Fruit fly (Drosophila melanogaster) whole organism, prepupa: ENCODE data around the gene SkpD.

ENCODE experiments used
- Blimp-1 ChIP-seq: fragments of 200-800 bp; sonication (Bioruptor generic); optimal IDR thresholded peaks from 3 replicates; lab custom pipeline; 2017; ENCODE audit warnings: missing biosample characterization, missing genetic modification characterization, mild to moderate bottlenecking, moderate library complexity, missing genetic modification reagents
- CG11902 ChIP-seq: fragments of 200-800 bp; sonication (Bioruptor generic); optimal IDR thresholded peaks from 3 replicates; lab custom pipeline; 2016; ENCODE audit warnings: missing biosample characterization, missing genetic modification characterization
- CG32006 ChIP-seq: fragments of 200-800 bp; sonication (Bioruptor generic); optimal IDR thresholded peaks from 3 replicates; lab custom pipeline; 2017; ENCODE audit warnings: missing biosample characterization, mild to moderate bottlenecking, missing genetic modification characterization
- CG34406 ChIP-seq: fragments of 200-800 bp; sonication (Bioruptor generic); optimal IDR thresholded peaks from 3 replicates; lab custom pipeline; 2016; ENCODE audit warnings: missing biosample characterization, missing genetic modification characterization
- CG7368 ChIP-seq: fragments of 200-800 bp; sonication (Bioruptor generic); optimal IDR thresholded peaks from 3 replicates; lab custom pipeline; 2016; ENCODE audit warnings: missing biosample characterization, missing genetic modification characterization
- CG8119 ChIP-seq: fragments of 200-800 bp; sonication (Bioruptor generic); IDR thresholded peaks from 3 replicates; pipeline ENCODE4 v1.3.6; 2022; ENCODE audit warnings: missing biosample characterization, missing genetic modification characterization
- Hr39 ChIP-seq: fragments of 200-800 bp; sonication (Bioruptor generic); optimal IDR thresholded peaks from 2 replicates; lab custom pipeline; 2016; ENCODE audit warnings: missing biosample characterization, missing genetic modification characterization
- Lpt ChIP-seq: fragments of 200-800 bp; sonication (Bioruptor generic); optimal IDR thresholded peaks from 3 replicates; lab custom pipeline; 2016; ENCODE audit warnings: missing biosample characterization, missing genetic modification characterization
- Smox ChIP-seq: fragments of 200-800 bp; sonication (Bioruptor generic); optimal IDR thresholded peaks from 3 replicates; lab custom pipeline; 2016; ENCODE audit warnings: missing biosample characterization, missing genetic modification characterization
- Sox102F ChIP-seq: fragments of 200-800 bp; sonication (Bioruptor generic); optimal IDR thresholded peaks from 2 replicates; lab custom pipeline; 2016; ENCODE audit warnings: missing biosample characterization, mild to moderate bottlenecking, missing genetic modification characterization
- Sox15 ChIP-seq: fragments of 200-800 bp; sonication (Bioruptor generic); optimal IDR thresholded peaks from 3 replicates; lab custom pipeline; 2016; ENCODE audit warnings: missing biosample characterization, missing genetic modification characterization
- fd85E ChIP-seq: fragments of 200-800 bp; sonication (Bioruptor generic); optimal IDR thresholded peaks from 3 replicates; lab custom pipeline; 2016; ENCODE audit warnings: missing biosample characterization, missing genetic modification characterization
- lz ChIP-seq: fragments of 200-800 bp; sonication (Bioruptor generic); optimal IDR thresholded peaks from 3 replicates; lab custom pipeline; 2016; ENCODE audit warnings: missing biosample characterization, missing genetic modification characterization

DNA sequence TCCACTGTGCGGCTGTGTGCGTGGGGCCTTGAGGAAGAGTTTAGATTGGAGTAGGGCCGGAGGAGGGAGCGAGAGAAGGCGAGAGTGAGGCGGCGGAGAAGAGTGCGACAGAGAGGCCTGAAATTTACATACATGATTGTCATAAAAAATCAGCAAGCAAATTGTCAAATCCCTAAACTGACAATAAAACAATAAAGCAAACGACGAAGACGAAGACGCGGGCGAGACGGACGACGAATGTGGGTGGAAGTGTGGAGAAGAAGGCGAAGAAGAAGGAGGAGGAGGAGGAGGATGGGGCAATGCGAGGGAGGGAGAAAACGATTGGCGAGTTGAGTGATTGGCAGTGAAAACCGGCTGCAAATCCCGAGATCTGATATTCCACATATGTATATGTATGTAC lies 27.1 kb upstream of the SkpD start:
- no peak for TF ChIP-seq Smox (GFP tag; lab: Kevin White, UChicago)
- TF ChIP-seq Sox102F (GFP tag; lab: Kevin White, UChicago): no peak
- no peak for TF ChIP-seq Lpt (GFP tag; lab: Kevin White, UChicago)
- no peak for TF ChIP-seq Sox15
- TF ChIP-seq lz: no peak
- no peak for TF ChIP-seq Blimp-1
- TF ChIP-seq fd85E (GFP tag; lab: Kevin White, UChicago): no peak
- TF ChIP-seq CG34406 (GFP tag; lab: Kevin White, UChicago): no peak
- no peak for TF ChIP-seq CG11902 (GFP tag; lab: Kevin White, UChicago)
- no peak for TF ChIP-seq CG32006 (GFP tag; lab: Kevin White, UChicago)
- no peak for TF ChIP-seq CG8119 (GFP tag; lab: Robert Waterston, UW)
- no peak for TF ChIP-seq Hr39 (GFP tag; lab: Kevin White, UChicago)
- no peak for TF ChIP-seq CG7368
